Fruit fly (Drosophila melanogaster) whole organism, embryonic: Measurements from ENCODE around the gene CG8191.
A peak's percentile ranks its signal among the peaks of the same experiment; 100 is the strongest.

Experiments
- Asciz ChIP-seq: fragments of 200-800 bp; sonication (Bioruptor generic); optimal IDR thresholded peaks from 2 replicates; lab custom pipeline; 2017; ENCODE audit warnings: missing biosample characterization, mild to moderate bottlenecking, missing genetic modification characterization, missing genetic modification reagents
- Bteb2 ChIP-seq: fragments of 200-800 bp; sonication (Bioruptor generic); optimal IDR thresholded peaks from 2 replicates; lab custom pipeline; 2016; ENCODE audit warnings: missing biosample characterization, missing genetic modification characterization
- CG10267 ChIP-seq: fragments of 200-800 bp; sonication (Bioruptor generic); optimal IDR thresholded peaks from 2 replicates; lab custom pipeline; 2018; ENCODE audit warnings: missing biosample characterization, mild to moderate bottlenecking, missing genetic modification characterization, moderate library complexity
- CG10543 ChIP-seq: fragments of 200-800 bp; sonication (Bioruptor generic); optimal IDR thresholded peaks from 3 replicates; lab custom pipeline; 2017; ENCODE audit warnings: missing biosample characterization, mild to moderate bottlenecking, missing genetic modification characterization, moderate library complexity
- CG11093 ChIP-seq: fragments of 200-800 bp; sonication (Bioruptor generic); IDR thresholded peaks from 3 replicates; pipeline ENCODE4 v1.3.6; 2022; ENCODE audit warnings: missing biosample characterization, missing genetic modification characterization
- CG11247 ChIP-seq: fragments of 200-800 bp; sonication (Bioruptor generic); IDR thresholded peaks from 2 replicates; pipeline ENCODE4 v1.3.6; 2022; ENCODE audit warnings: missing biosample characterization, missing genetic modification characterization
- CG14667 ChIP-seq: fragments of 200-800 bp; sonication (Bioruptor generic); IDR thresholded peaks from 2 replicates; pipeline ENCODE4 v1.3.6; 2022; ENCODE audit warnings: missing biosample characterization, missing genetic modification characterization
- CG14710 ChIP-seq: fragments of 200-800 bp; sonication (Bioruptor generic); optimal IDR thresholded peaks from 3 replicates; lab custom pipeline; 2019; ENCODE audit warnings: missing biosample characterization, mild to moderate bottlenecking, missing genetic modification characterization, moderate library complexity
- CG16863 ChIP-seq: fragments of 200-800 bp; sonication (Bioruptor generic); optimal IDR thresholded peaks from 3 replicates; lab custom pipeline; 2016; ENCODE audit warnings: missing biosample characterization, missing genetic modification characterization
- CG17568 ChIP-seq: fragments of 200-800 bp; sonication (Bioruptor generic); optimal IDR thresholded peaks from 2 replicates; lab custom pipeline; 2018; ENCODE audit warnings: missing biosample characterization, mild to moderate bottlenecking, missing genetic modification characterization, moderate library complexity
- CG17829 ChIP-seq: fragments of 200-800 bp; optimal IDR thresholded peaks from 2 replicates; lab custom pipeline; 2019; ENCODE audit warnings: missing biosample characterization, mild to moderate bottlenecking, missing genetic modification characterization, moderate library complexity
- CG18011 ChIP-seq: fragments of 200-800 bp; sonication (Bioruptor generic); optimal IDR thresholded peaks from 2 replicates; lab custom pipeline; 2017; ENCODE audit warnings: missing biosample characterization, missing genetic modification characterization, mild to moderate bottlenecking, moderate library complexity, missing genotype
- CG18262 ChIP-seq: fragments of 200-800 bp; optimal IDR thresholded peaks from 3 replicates; lab custom pipeline; 2019; ENCODE audit warnings: missing biosample characterization, mild to moderate bottlenecking, missing genetic modification characterization, moderate library complexity
- CG18619 ChIP-seq: fragments of 200-800 bp; sonication (Bioruptor generic); optimal IDR thresholded peaks from 3 replicates; lab custom pipeline; 2017; ENCODE audit warnings: missing biosample characterization, mild to moderate bottlenecking, missing genetic modification characterization
- CG2199 ChIP-seq: fragments of 200-800 bp; sonication (Bioruptor generic); IDR thresholded peaks from 3 replicates; pipeline ENCODE4 v1.3.6; 2022; ENCODE audit warnings: missing biosample characterization, missing genetic modification characterization
- CG3163 ChIP-seq: fragments of 200-800 bp; sonication (Bioruptor generic); optimal IDR thresholded peaks from 3 replicates; lab custom pipeline; 2016; ENCODE audit warnings: missing biosample characterization, missing genetic modification characterization
- CG33213 ChIP-seq: fragments of 200-800 bp; sonication (Bioruptor generic); optimal IDR thresholded peaks from 3 replicates; lab custom pipeline; 2016; ENCODE audit warnings: missing biosample characterization, missing genetic modification characterization
- CG3995 ChIP-seq: fragments of 200-800 bp; sonication (Bioruptor generic); optimal IDR thresholded peaks from 3 replicates; lab custom pipeline; 2016; ENCODE audit warnings: missing biosample characterization, missing genetic modification characterization
- CG4282 ChIP-seq: fragments of 200-800 bp; sonication (Bioruptor generic); optimal IDR thresholded peaks from 2 replicates; lab custom pipeline; 2016; ENCODE audit warnings: missing biosample characterization, missing genetic modification characterization
- CG5245 ChIP-seq: fragments of 200-800 bp; sonication (Bioruptor generic); optimal IDR thresholded peaks from 3 replicates; lab custom pipeline; 2016; ENCODE audit warnings: missing biosample characterization, missing genetic modification characterization
- CG6654 ChIP-seq: fragments of 200-800 bp; sonication (Bioruptor generic); optimal IDR thresholded peaks from 2 replicates; lab custom pipeline; 2017; ENCODE audit warnings: missing biosample characterization, mild to moderate bottlenecking, missing genetic modification characterization
- CG7372 ChIP-seq: fragments of 200-800 bp; sonication (Bioruptor generic); IDR thresholded peaks from 2 replicates; pipeline ENCODE4 v1.3.6; 2022; ENCODE audit warnings: missing biosample characterization, missing genetic modification characterization
- CG7745 ChIP-seq: fragments of 200-800 bp; sonication (Bioruptor generic); optimal IDR thresholded peaks from 2 replicates; lab custom pipeline; 2018; ENCODE audit warnings: missing biosample characterization, mild to moderate bottlenecking, missing genetic modification characterization, moderate library complexity
- CG8359 ChIP-seq: fragments of 200-800 bp; sonication (Bioruptor generic); optimal IDR thresholded peaks from 2 replicates; lab custom pipeline; 2017; ENCODE audit warnings: missing biosample characterization, mild to moderate bottlenecking, missing genetic modification characterization, borderline replicate concordance
- Dbx ChIP-seq: fragments of 200-800 bp; sonication (Bioruptor generic); IDR thresholded peaks from 3 replicates; pipeline ENCODE4 v1.3.6; 2022; ENCODE audit warnings: missing biosample characterization, missing genetic modification characterization
- HLH3B ChIP-seq: fragments of 200-800 bp; sonication (Bioruptor generic); IDR thresholded peaks from 2 replicates; pipeline ENCODE4 v1.3.6; 2022; ENCODE audit warnings: missing biosample characterization, missing genetic modification characterization
- HLH4C ChIP-seq: fragments of 200-800 bp; sonication (Bioruptor generic); IDR thresholded peaks from 3 replicates; pipeline ENCODE4 v1.3.6; 2022; ENCODE audit warnings: missing biosample characterization, missing genetic modification characterization; ENCODE audit not compliant: partially characterized antibody
- Hmx ChIP-seq: fragments of 200-800 bp; sonication (Bioruptor generic); optimal IDR thresholded peaks from 2 replicates; lab custom pipeline; 2016; ENCODE audit warnings: missing biosample characterization, missing genetic modification characterization
- Hr78 ChIP-seq, 2 experiments: fragments of 200-800 bp in 1 of 2; fragments of >200 bp in 1 of 2; sonication (Bioruptor generic) in 1 of 2; optimal IDR thresholded peaks; 2 replicates each; lab custom pipeline; 2017 to 2019; ENCODE audit warnings: missing biosample characterization in 2 of 2, missing genetic modification characterization in 2 of 2, mild to moderate bottlenecking in 1 of 2, moderate library complexity in 1 of 2
- Lim3 ChIP-seq: fragments of 200-800 bp; sonication (Bioruptor generic); IDR thresholded peaks from 2 replicates; pipeline ENCODE4 v1.3.6; 2022; ENCODE audit warnings: missing biosample characterization, missing genetic modification characterization
- MESR4 ChIP-seq: fragments of 200-800 bp; sonication (Bioruptor generic); optimal IDR thresholded peaks from 2 replicates; lab custom pipeline; 2018; ENCODE audit warnings: missing biosample characterization, mild to moderate bottlenecking, missing genetic modification characterization, moderate library complexity
- Stat92E ChIP-seq, 3 experiments: fragments of >200 bp in 2 of 3; fragments of 200-800 bp in 1 of 3; sonication (Bioruptor generic) in 1 of 3; optimal IDR thresholded peaks; 2 replicates each; lab custom pipeline; 2017 to 2019; ENCODE audit warnings: missing biosample characterization in 3 of 3, missing genetic modification characterization in 3 of 3, mild to moderate bottlenecking in 1 of 3, moderate library complexity in 1 of 3
- Usf ChIP-seq: fragments of 200-800 bp; sonication (Bioruptor generic); optimal IDR thresholded peaks from 2 replicates; lab custom pipeline; 2017; ENCODE audit warnings: missing genotype, missing biosample characterization, missing genetic modification characterization
- ara ChIP-seq: fragments of 200-800 bp; sonication (Bioruptor generic); IDR thresholded peaks from 2 replicates; pipeline ENCODE4 v1.3.6; 2022; ENCODE audit warnings: missing biosample characterization, missing genetic modification characterization
- btn ChIP-seq: fragments of 200-800 bp; sonication (Bioruptor generic); optimal IDR thresholded peaks from 2 replicates; lab custom pipeline; 2016; ENCODE audit warnings: missing biosample characterization, missing genetic modification characterization
- fd3F ChIP-seq: fragments of 200-800 bp; sonication (Bioruptor generic); optimal IDR thresholded peaks from 2 replicates; lab custom pipeline; 2018; ENCODE audit warnings: missing biosample characterization, mild to moderate bottlenecking, missing genetic modification characterization, moderate library complexity
- fd96Cb ChIP-seq: fragments of 200-800 bp; sonication (Bioruptor generic); optimal IDR thresholded peaks from 2 replicates; lab custom pipeline; 2018; ENCODE audit warnings: missing biosample characterization, mild to moderate bottlenecking, missing genetic modification characterization, moderate library complexity
- ftz-f1 ChIP-seq: fragments of 200-800 bp; sonication (Bioruptor generic); optimal IDR thresholded peaks from 2 replicates; lab custom pipeline; 2016; ENCODE audit warnings: missing biosample characterization, missing genetic modification characterization
- gcm ChIP-seq: fragments of 200-800 bp; sonication (Bioruptor generic); optimal IDR thresholded peaks from 2 replicates; lab custom pipeline; 2019; ENCODE audit warnings: missing biosample characterization, mild to moderate bottlenecking, missing genetic modification characterization, moderate library complexity
- hth ChIP-seq: fragments of >200 bp; optimal IDR thresholded peaks from 2 replicates; lab custom pipeline; 2017; ENCODE audit warnings: inconsistent platforms
- jigr1 ChIP-seq: fragments of 200-800 bp; sonication (Bioruptor generic); IDR thresholded peaks from 3 replicates; pipeline ENCODE4 v1.3.6; 2022; ENCODE audit warnings: missing biosample characterization, missing genetic modification characterization
- org-1 ChIP-seq: fragments of 200-800 bp; sonication (Bioruptor generic); optimal IDR thresholded peaks from 2 replicates; lab custom pipeline; 2017; ENCODE audit warnings: missing biosample characterization, missing genetic modification characterization
- pb ChIP-seq: fragments of 200-800 bp; sonication (Bioruptor generic); optimal IDR thresholded peaks from 3 replicates; lab custom pipeline; 2016; ENCODE audit warnings: missing biosample characterization, missing genetic modification characterization
- pnt ChIP-seq: fragments of 200-800 bp; sonication (Bioruptor generic); optimal IDR thresholded peaks from 3 replicates; lab custom pipeline; 2016; ENCODE audit warnings: missing biosample characterization, missing genetic modification characterization
- row ChIP-seq: fragments of 200-800 bp; sonication (Bioruptor generic); IDR thresholded peaks from 3 replicates; pipeline ENCODE4 v1.3.6; 2022; ENCODE audit warnings: missing biosample characterization, missing genetic modification characterization
- sens-2 ChIP-seq: fragments of 200-800 bp; sonication (Bioruptor generic); IDR thresholded peaks from 2 replicates; pipeline ENCODE4 v1.3.6; 2022; ENCODE audit warnings: missing biosample characterization, missing genetic modification characterization
- slou ChIP-seq: fragments of 200-800 bp; sonication (Bioruptor generic); optimal IDR thresholded peaks from 3 replicates; lab custom pipeline; 2016; ENCODE audit warnings: missing biosample characterization, missing genetic modification characterization
- sna ChIP-seq: fragments of 200-800 bp; sonication (Bioruptor generic); IDR thresholded peaks from 2 replicates; pipeline ENCODE4 v1.3.6; 2022; ENCODE audit warnings: missing biosample characterization, missing genetic modification characterization; ENCODE audit not compliant: partially characterized antibody
- trem ChIP-seq: fragments of 200-800 bp; optimal IDR thresholded peaks from 3 replicates; lab custom pipeline; 2019; ENCODE audit warnings: missing biosample characterization, mild to moderate bottlenecking, missing genetic modification characterization, moderate library complexity
- tx ChIP-seq: fragments of 200-800 bp; sonication (Bioruptor generic); optimal IDR thresholded peaks from 2 replicates; lab custom pipeline; 2016; ENCODE audit warnings: missing biosample characterization, missing genetic modification characterization
- vfl ChIP-seq: fragments of 200-800 bp; sonication (Bioruptor generic); optimal IDR thresholded peaks from 2 replicates; lab custom pipeline; 2016; ENCODE audit warnings: missing biosample characterization, missing genetic modification characterization
- zfh2 ChIP-seq: fragments of 200-800 bp; sonication (Bioruptor generic); optimal IDR thresholded peaks from 2 replicates; lab custom pipeline; 2016; ENCODE audit warnings: missing biosample characterization, missing genetic modification characterization

Gene CG8191

dm6 chrX:15748945-15749344, 17.0 kb downstream of the CG8191 start, which contains the start of gene Mvd (continued):
- 0 out of 3 replicates have a peak, but pooled peaks have one; percentile 24 for TF ChIP-seq CG2199 (GFP tag; lab: Robert Waterston, UW)
- no peak for TF ChIP-seq vfl
- no peak for TF ChIP-seq CG3163 (GFP tag; lab: Kevin White, UChicago)
- TF ChIP-seq ftz-f1 (GFP tag; lab: Kevin White, UChicago) = peak; percentile 15
- TF ChIP-seq sens-2 (GFP tag; lab: Robert Waterston, UW) = no peak
- TF ChIP-seq row = no peak; the same call in 1 of the 3 replicates
- TF ChIP-seq fd3F = no peak
- peak; percentile 31 for TF ChIP-seq CG33213 (GFP tag; lab: Kevin White, UChicago)
- TF ChIP-seq pb (GFP tag; lab: Kevin White, UChicago) = no peak
- TF ChIP-seq Hmx (GFP tag; lab: Kevin White, UChicago) = no peak
- no peak for TF ChIP-seq gcm (GFP tag; lab: Kevin White, UChicago)
- peak; percentile 75 for TF ChIP-seq CG14710 (tag; lab: Kevin White, UChicago)
- TF ChIP-seq HLH4C (GFP tag; lab: Robert Waterston, UW) = peak; percentile 13; the same call in 1 of the 3 replicates
- TF ChIP-seq pnt (GFP tag; lab: Kevin White, UChicago) = no peak
- TF ChIP-seq CG7372 (GFP tag; lab: Robert Waterston, UW) = no peak
- no peak for TF ChIP-seq zfh2 (GFP tag; lab: Kevin White, UChicago)
- peak; percentile 89 for TF ChIP-seq CG3995 (GFP tag; lab: Kevin White, UChicago)
- no peak for TF ChIP-seq Dbx (GFP tag; lab: Robert Waterston, UW)
- TF ChIP-seq CG10543 = no peak
- no peak for TF ChIP-seq hth
- TF ChIP-seq Asciz (GFP tag; lab: Kevin White, UChicago) = no peak
- TF ChIP-seq btn (GFP tag; lab: Kevin White, UChicago) = no peak
- TF ChIP-seq CG18619 (GFP tag; lab: Kevin White, UChicago) = no peak
- TF ChIP-seq fd96Cb (tag; lab: Kevin White, UChicago) = no peak
- no peak for TF ChIP-seq ara
- no peak for TF ChIP-seq CG11247 (GFP tag; lab: Robert Waterston, UW)
- TF ChIP-seq MESR4 (GFP tag; lab: Kevin White, UChicago) = peak; percentile 67
- TF ChIP-seq CG4282 (GFP tag; lab: Kevin White, UChicago) = no peak
- TF ChIP-seq CG6654 = no peak
- TF ChIP-seq CG10267 (tag; lab: Kevin White, UChicago) = peak; percentile 64
- TF ChIP-seq trem (tag; lab: Kevin White, UChicago) = peak; percentile 48
- TF ChIP-seq slou (GFP tag; lab: Kevin White, UChicago) = no peak
- no peak for TF ChIP-seq CG16863
- TF ChIP-seq CG5245 (GFP tag; lab: Kevin White, UChicago) = no peak
- TF ChIP-seq CG18262 (tag; lab: Kevin White, UChicago) = no peak
- no peak for TF ChIP-seq CG18011 (GFP tag; lab: Kevin White, UChicago)
- TF ChIP-seq Bteb2 (GFP tag; lab: Kevin White, UChicago) = no peak
- TF ChIP-seq org-1 (GFP tag; lab: Kevin White, UChicago) = no peak
- peak in 1 of 3 experiments; percentile 3 for TF ChIP-seq Stat92E (GFP tag; optimal IDR thresholded peaks at IDR 0.05; lab: Kevin White, UChicago)
- no peak for TF ChIP-seq Lim3 (GFP tag; lab: Robert Waterston, UW)
- TF ChIP-seq tx (GFP tag; lab: Kevin White, UChicago) = no peak
- no peak for TF ChIP-seq CG17568 (GFP tag; lab: Kevin White, UChicago)
- TF ChIP-seq CG7745 = no peak
- no peak for TF ChIP-seq Hr78 (GFP tag; optimal IDR thresholded peaks at IDR 0.05; lab: Kevin White, UChicago)
- TF ChIP-seq HLH3B (GFP tag; lab: Robert Waterston, UW) = no peak
- no peak for TF ChIP-seq sna
- TF ChIP-seq CG11093 = no peak
- no peak for TF ChIP-seq CG14667 (GFP tag; lab: Robert Waterston, UW)
- TF ChIP-seq CG8359 (GFP tag; lab: Kevin White, UChicago) = no peak
- TF ChIP-seq jigr1 (GFP tag; lab: Robert Waterston, UW) = no peak
- TF ChIP-seq Usf (GFP tag; lab: Kevin White, UChicago) = no peak
- peak; percentile 31 for TF ChIP-seq CG17829 (tag; lab: Kevin White, UChicago)
